Fruit fly (Drosophila melanogaster): Measurements from ENCODE around the gene step.
A peak's percentile ranks its signal among the peaks of the same experiment; 100 is the strongest.

The step gene

dm6 chr2L:21794547-21795341 is 37.5 kb upstream of the step start (continued):
- TF ChIP-seq Neu2 (GFP tag; optimal IDR thresholded peaks at IDR 0.05; ENCODE audit: borderline replicate concordance) (peak; percentile 76), corto (GFP tag; optimal IDR thresholded peaks at IDR 0.05) (peak; percentile 91), nerfin-1 (tag; optimal IDR thresholded peaks at IDR 0.05) (peak; percentile 96), Fer1 (GFP tag; optimal IDR thresholded peaks at IDR 0.05) (peak; percentile 98), chm (GFP tag; IDR thresholded peaks at IDR 0.05) (peak; percentile 97), Antp (GFP tag; optimal IDR thresholded peaks at IDR 0.05) (peak; percentile 97), Oli (tag; optimal IDR thresholded peaks at IDR 0.05) (peak; percentile 98), CG18764 (GFP tag; optimal IDR thresholded peaks at IDR 0.05) (peak; percentile 95), Hr51 (GFP tag; optimal IDR thresholded peaks at IDR 0.05) (peak; percentile 97), CG14050 (GFP tag; IDR thresholded peaks at IDR 0.05) (peak; percentile 96), Lim3 (GFP tag; IDR thresholded peaks at IDR 0.05) (peak; percentile 90), bigmax (GFP tag; optimal IDR thresholded peaks at IDR 0.05) (peak; percentile 55), grn (GFP tag; optimal IDR thresholded peaks at IDR 0.05) (peak; percentile 66), lab (GFP tag; optimal IDR thresholded peaks at IDR 0.05) (peak; percentile 98), CG6175 (GFP tag; IDR thresholded peaks at IDR 0.05) (no peak; the same call in 1 of the 3 replicates), Dbx (GFP tag; IDR thresholded peaks at IDR 0.05) (peak; percentile 97), sima (GFP tag; optimal IDR thresholded peaks at IDR 0.05) (peak; percentile 87), crp (GFP tag; optimal IDR thresholded peaks at IDR 0.05) (peak; percentile 74 to 88), CG7786 (GFP tag; optimal IDR thresholded peaks at IDR 0.05) (peak; percentile 95), CG17568 (GFP tag; optimal IDR thresholded peaks at IDR 0.05) (peak; percentile 92), CG10274 (GFP tag; optimal IDR thresholded peaks at IDR 0.05) (peak; percentile 90), CG6854 (GFP tag; optimal IDR thresholded peaks at IDR 0.05) (peak; percentile 94), gcm (GFP tag; optimal IDR thresholded peaks at IDR 0.05) (peak; percentile 97), sug (tag; optimal IDR thresholded peaks at IDR 0.05) (peak; percentile 97), ttk (GFP tag; IDR thresholded peaks at IDR 0.05) (peak; percentile 96), aop (GFP tag; IDR thresholded peaks at IDR 0.05) (peak; percentile 89), ham (GFP tag; IDR thresholded peaks at IDR 0.05) (peak; percentile 89), Adf1 (GFP tag; IDR thresholded peaks at IDR 0.05) (peak; percentile 85), Spps (tag; optimal IDR thresholded peaks at IDR 0.05) (peak; percentile 96), Ssrp (tag; optimal IDR thresholded peaks at IDR 0.05) (peak; percentile 97), crc (GFP tag; optimal IDR thresholded peaks at IDR 0.05) (peak; percentile 94), mam (GFP tag; optimal IDR thresholded peaks at IDR 0.05) (peak; percentile 98), tx (GFP tag; optimal IDR thresholded peaks at IDR 0.05) (peak; percentile 95), CG18599 (GFP tag; optimal IDR thresholded peaks at IDR 0.05) (peak; percentile 98), yki (optimal IDR thresholded peaks at IDR 0.05) (peak; percentile 27), dysf (GFP tag; IDR thresholded peaks at IDR 0.05) (peak; percentile 98), CG10267 (tag; optimal IDR thresholded peaks at IDR 0.05) (peak; percentile 93), zen (tag; optimal IDR thresholded peaks at IDR 0.05) (peak; percentile 98), CG4617 (GFP tag; optimal IDR thresholded peaks at IDR 0.05; ENCODE audit: borderline replicate concordance) (peak; percentile 93), C15 (GFP tag; IDR thresholded peaks at IDR 0.05) (peak; percentile 94), Nf-YC (tag; optimal IDR thresholded peaks at IDR 0.05) (peak; percentile 91), Sry-δ (GFP tag; optimal IDR thresholded peaks at IDR 0.05) (peak; percentile 66), dati (GFP tag; IDR thresholded peaks at IDR 0.05) (peak; percentile 79), CG13775 (GFP tag; optimal IDR thresholded peaks at IDR 0.05) (peak; percentile 97), CG7987 (GFP tag; optimal IDR thresholded peaks at IDR 0.05) (peak; percentile 91)
